Fruit fly (Drosophila melanogaster) whole organism, embryonic: ENCODE results near the gene eIF3d1.
A peak's percentile ranks its signal among the peaks of the same experiment; 100 is the strongest.

Source experiments
- Atf-2 ChIP-seq: fragments of 200-800 bp; sonication (Bioruptor generic); optimal IDR thresholded peaks from 2 replicates; lab custom pipeline; 2016; ENCODE audit warnings: missing biosample characterization, missing genetic modification characterization
- CG11560 ChIP-seq: fragments of 200-800 bp; sonication (Bioruptor generic); IDR thresholded peaks from 3 replicates; pipeline ENCODE4 v1.3.6; 2022; ENCODE audit warnings: missing biosample characterization, missing genetic modification characterization
- CG11723 ChIP-seq: fragments of 200-800 bp; sonication (Bioruptor generic); optimal IDR thresholded peaks from 2 replicates; lab custom pipeline; 2017; ENCODE audit warnings: missing biosample characterization, mild to moderate bottlenecking, missing genetic modification characterization
- CG15601 ChIP-seq: fragments of 200-800 bp; sonication (Bioruptor generic); optimal IDR thresholded peaks from 3 replicates; lab custom pipeline; 2019; ENCODE audit warnings: missing biosample characterization, mild to moderate bottlenecking, missing genetic modification characterization, moderate library complexity
- CG17328 ChIP-seq: fragments of 200-800 bp; sonication (Bioruptor generic); IDR thresholded peaks from 2 replicates; pipeline ENCODE4 v1.3.6; 2022; ENCODE audit warnings: missing biosample characterization, missing genetic modification characterization
- CG17612 ChIP-seq: fragments of 200-800 bp; sonication (Bioruptor generic); IDR thresholded peaks from 2 replicates; pipeline ENCODE4 v1.3.6; 2022; ENCODE audit warnings: missing biosample characterization, missing genetic modification characterization
- CG1792 ChIP-seq: fragments of 200-800 bp; sonication (Bioruptor generic); optimal IDR thresholded peaks from 2 replicates; lab custom pipeline; 2016; ENCODE audit warnings: missing biosample characterization, missing genetic modification characterization
- CG18476 ChIP-seq: fragments of 200-800 bp; sonication (Bioruptor generic); optimal IDR thresholded peaks from 2 replicates; lab custom pipeline; 2016; ENCODE audit warnings: missing biosample characterization, mild to moderate bottlenecking, missing genetic modification characterization
- CG2129 ChIP-seq: fragments of 200-800 bp; sonication (Bioruptor generic); IDR thresholded peaks from 2 replicates; pipeline ENCODE4 v1.3.6; 2022; ENCODE audit warnings: missing biosample characterization, missing genetic modification characterization; ENCODE audit not compliant: partially characterized antibody
- CG2712 ChIP-seq: fragments of 200-800 bp; optimal IDR thresholded peaks from 3 replicates; lab custom pipeline; 2019; ENCODE audit warnings: missing biosample characterization, mild to moderate bottlenecking, missing genetic modification characterization, moderate library complexity
- CG31365 ChIP-seq: fragments of 200-800 bp; sonication (Bioruptor generic); optimal IDR thresholded peaks from 2 replicates; lab custom pipeline; 2018; ENCODE audit warnings: missing biosample characterization, mild to moderate bottlenecking, missing genetic modification characterization
- CG3163 ChIP-seq: fragments of 200-800 bp; sonication (Bioruptor generic); optimal IDR thresholded peaks from 3 replicates; lab custom pipeline; 2016; ENCODE audit warnings: missing biosample characterization, missing genetic modification characterization
- CG33213 ChIP-seq: fragments of 200-800 bp; sonication (Bioruptor generic); optimal IDR thresholded peaks from 3 replicates; lab custom pipeline; 2016; ENCODE audit warnings: missing biosample characterization, missing genetic modification characterization
- CG34422 ChIP-seq: fragments of 200-800 bp; sonication (Bioruptor generic); IDR thresholded peaks from 3 replicates; pipeline ENCODE4 v1.3.6; 2022; ENCODE audit warnings: missing biosample characterization, missing genetic modification characterization
- CG4328 ChIP-seq: fragments of 200-800 bp; sonication (Bioruptor generic); optimal IDR thresholded peaks from 3 replicates; lab custom pipeline; 2017; ENCODE audit warnings: missing biosample characterization, missing genetic modification reagents, missing genetic modification characterization
- CG4617 ChIP-seq: fragments of 200-800 bp; sonication (Bioruptor generic); optimal IDR thresholded peaks from 3 replicates; lab custom pipeline; 2016; ENCODE audit warnings: missing biosample characterization, missing genetic modification characterization, borderline replicate concordance
- CG5953 ChIP-seq: fragments of 200-800 bp; sonication (Bioruptor generic); IDR thresholded peaks from 2 replicates; pipeline ENCODE4 v1.3.6; 2022; ENCODE audit warnings: missing biosample characterization, missing genetic modification characterization
- CG8089 ChIP-seq: fragments of 200-800 bp; sonication (Bioruptor generic); optimal IDR thresholded peaks from 3 replicates; lab custom pipeline; 2016; ENCODE audit warnings: missing biosample characterization, missing genetic modification characterization
- CG8765 ChIP-seq: fragments of 200-800 bp; sonication (Bioruptor generic); IDR thresholded peaks from 2 replicates; pipeline ENCODE4 v1.3.6; 2022; ENCODE audit warnings: missing biosample characterization, missing genetic modification characterization
- CG9876 ChIP-seq: fragments of 200-800 bp; sonication (Bioruptor generic); optimal IDR thresholded peaks from 2 replicates; lab custom pipeline; 2016; ENCODE audit warnings: missing biosample characterization, missing genetic modification characterization
- D ChIP-seq, 2 experiments: fragments of 200-800 bp in 1 of 2; fragments of >200 bp in 1 of 2; sonication (Bioruptor generic) in 1 of 2; optimal IDR thresholded peaks; 2 replicates in 1 of 2; 3 replicates in 1 of 2; lab custom pipeline; 2017; ENCODE audit warnings: mild to moderate bottlenecking in 1 of 2, missing biosample characterization in 1 of 2, missing genetic modification characterization in 1 of 2, missing genetic modification reagents in 1 of 2
- Dbx ChIP-seq: fragments of 200-800 bp; sonication (Bioruptor generic); IDR thresholded peaks from 3 replicates; pipeline ENCODE4 v1.3.6; 2022; ENCODE audit warnings: missing biosample characterization, missing genetic modification characterization
- Dek ChIP-seq: fragments of 200-800 bp; sonication (Bioruptor generic); optimal IDR thresholded peaks from 3 replicates; lab custom pipeline; 2019; ENCODE audit warnings: missing biosample characterization, mild to moderate bottlenecking, missing genetic modification characterization, moderate library complexity
- Dip3 ChIP-seq: fragments of 200-800 bp; sonication (Bioruptor generic); optimal IDR thresholded peaks from 3 replicates; lab custom pipeline; 2016; ENCODE audit warnings: missing biosample characterization, missing genetic modification characterization
- Doc2 ChIP-seq: fragments of 200-800 bp; sonication (Bioruptor generic); IDR thresholded peaks from 2 replicates; pipeline ENCODE4 v1.3.6; 2022; ENCODE audit warnings: missing biosample characterization, missing genetic modification characterization
- Eip74EF ChIP-seq, 2 experiments: fragments of 200-800 bp in 1 of 2; fragments of >200 bp in 1 of 2; sonication (Bioruptor generic) in 1 of 2; optimal IDR thresholded peaks; 2 replicates each; lab custom pipeline; 2017 to 2019; ENCODE audit warnings: missing biosample characterization in 2 of 2, missing genetic modification characterization in 2 of 2, mild to moderate bottlenecking in 1 of 2, moderate library complexity in 1 of 2
- Ets65A ChIP-seq: fragments of 200-800 bp; sonication (Bioruptor generic); peaks from one replicate; lab custom pipeline; 2016; ENCODE audit warnings: missing biosample characterization, missing genetic modification characterization
- HLH54F ChIP-seq: fragments of 200-800 bp; sonication (Bioruptor generic); optimal IDR thresholded peaks from 3 replicates; lab custom pipeline; 2016; ENCODE audit warnings: missing biosample characterization, missing genetic modification characterization
- Hr3 ChIP-seq: fragments of 200-800 bp; sonication (Bioruptor generic); optimal IDR thresholded peaks from 3 replicates; lab custom pipeline; 2016; ENCODE audit warnings: missing biosample characterization, missing genetic modification characterization
- Meics ChIP-seq: fragments of 200-800 bp; sonication (Bioruptor generic); optimal IDR thresholded peaks from 2 replicates; lab custom pipeline; 2017; ENCODE audit warnings: missing biosample characterization, mild to moderate bottlenecking, missing genetic modification characterization
- Rx ChIP-seq: fragments of 200-800 bp; sonication (Bioruptor generic); IDR thresholded peaks from 2 replicates; pipeline ENCODE4 v1.3.6; 2022; ENCODE audit warnings: missing biosample characterization, missing genetic modification characterization
- YL-1 ChIP-seq: fragments of 200-800 bp; sonication (Bioruptor generic); optimal IDR thresholded peaks from 3 replicates; lab custom pipeline; 2017; ENCODE audit warnings: missing biosample characterization, mild to moderate bottlenecking, missing genetic modification characterization
- btn ChIP-seq: fragments of 200-800 bp; sonication (Bioruptor generic); optimal IDR thresholded peaks from 2 replicates; lab custom pipeline; 2016; ENCODE audit warnings: missing biosample characterization, missing genetic modification characterization
- ci ChIP-seq: fragments of 200-800 bp; sonication (Bioruptor generic); IDR thresholded peaks from 3 replicates; pipeline ENCODE4 v1.3.6; 2022; ENCODE audit warnings: missing biosample characterization, missing genetic modification characterization
- dysf ChIP-seq: fragments of 200-800 bp; sonication (Bioruptor generic); IDR thresholded peaks from 3 replicates; pipeline ENCODE4 v1.3.6; 2022; ENCODE audit warnings: missing biosample characterization, missing genetic modification characterization
- en ChIP-seq: fragments of 200-800 bp; sonication (Bioruptor generic); optimal IDR thresholded peaks from 2 replicates; lab custom pipeline; 2016; ENCODE audit warnings: missing biosample characterization, missing genetic modification characterization
- gem ChIP-seq: fragments of 200-800 bp; sonication (Bioruptor generic); optimal IDR thresholded peaks from 2 replicates; lab custom pipeline; 2019; ENCODE audit warnings: missing biosample characterization, mild to moderate bottlenecking, missing genetic modification characterization, moderate library complexity
- grn ChIP-seq: fragments of 200-800 bp; sonication (Bioruptor generic); optimal IDR thresholded peaks from 3 replicates; lab custom pipeline; 2017; ENCODE audit warnings: missing biosample characterization, missing genetic modification characterization
- h ChIP-seq: fragments of >200 bp; optimal IDR thresholded peaks from 2 replicates; lab custom pipeline; 2017
- kah ChIP-seq: fragments of 200-800 bp; sonication (Bioruptor generic); optimal IDR thresholded peaks from 2 replicates; lab custom pipeline; 2018; ENCODE audit warnings: missing biosample characterization, mild to moderate bottlenecking, missing genetic modification characterization
- kay ChIP-seq: fragments of 200-800 bp; sonication (Bioruptor generic); optimal IDR thresholded peaks from 2 replicates; lab custom pipeline; 2016; ENCODE audit warnings: missing biosample characterization, missing genetic modification characterization
- maf-S ChIP-seq: fragments of 200-800 bp; sonication (Bioruptor generic); optimal IDR thresholded peaks from 2 replicates; lab custom pipeline; 2016; ENCODE audit warnings: missing biosample characterization, missing genetic modification characterization
- org-1 ChIP-seq: fragments of 200-800 bp; sonication (Bioruptor generic); optimal IDR thresholded peaks from 2 replicates; lab custom pipeline; 2017; ENCODE audit warnings: missing biosample characterization, missing genetic modification characterization
- peb ChIP-seq: fragments of 200-800 bp; sonication (Bioruptor generic); IDR thresholded peaks from 2 replicates; pipeline ENCODE4 v1.3.6; 2022; ENCODE audit warnings: missing biosample characterization, missing genetic modification characterization
- phol ChIP-seq: fragments of 200-800 bp; sonication (Bioruptor generic); optimal IDR thresholded peaks from 3 replicates; lab custom pipeline; 2018; ENCODE audit warnings: missing biosample characterization, mild to moderate bottlenecking, missing genetic modification characterization, moderate library complexity
- pita ChIP-seq: fragments of 200-800 bp; sonication (Bioruptor generic); optimal IDR thresholded peaks from 2 replicates; lab custom pipeline; 2017; ENCODE audit warnings: missing biosample characterization, mild to moderate bottlenecking, missing genetic modification characterization
- pzg ChIP-seq: fragments of 200-800 bp; sonication (Bioruptor generic); optimal IDR thresholded peaks from 3 replicates; lab custom pipeline; 2018; ENCODE audit warnings: missing biosample characterization, mild to moderate bottlenecking, missing genetic modification characterization, moderate library complexity
- sens ChIP-seq: fragments of 200-800 bp; sonication (Bioruptor generic); peaks from one replicate; lab custom pipeline; 2016; ENCODE audit warnings: missing biosample characterization, missing genetic modification characterization
- sob ChIP-seq: fragments of 200-800 bp; sonication (Bioruptor generic); IDR thresholded peaks from 2 replicates; pipeline ENCODE4 v1.3.6; 2022; ENCODE audit warnings: missing biosample characterization, missing genetic modification characterization
- toy ChIP-seq: fragments of 200-800 bp; sonication (Bioruptor generic); IDR thresholded peaks from 2 replicates; pipeline ENCODE4 v1.3.6; 2022; ENCODE audit warnings: missing biosample characterization, missing genetic modification characterization
- ttk ChIP-seq: fragments of 200-800 bp; sonication (Bioruptor generic); IDR thresholded peaks from 2 replicates; pipeline ENCODE4 v2.1.2; 2022; ENCODE audit warnings: missing biosample characterization, missing genetic modification characterization

eIF3d1 gene

DNA sequence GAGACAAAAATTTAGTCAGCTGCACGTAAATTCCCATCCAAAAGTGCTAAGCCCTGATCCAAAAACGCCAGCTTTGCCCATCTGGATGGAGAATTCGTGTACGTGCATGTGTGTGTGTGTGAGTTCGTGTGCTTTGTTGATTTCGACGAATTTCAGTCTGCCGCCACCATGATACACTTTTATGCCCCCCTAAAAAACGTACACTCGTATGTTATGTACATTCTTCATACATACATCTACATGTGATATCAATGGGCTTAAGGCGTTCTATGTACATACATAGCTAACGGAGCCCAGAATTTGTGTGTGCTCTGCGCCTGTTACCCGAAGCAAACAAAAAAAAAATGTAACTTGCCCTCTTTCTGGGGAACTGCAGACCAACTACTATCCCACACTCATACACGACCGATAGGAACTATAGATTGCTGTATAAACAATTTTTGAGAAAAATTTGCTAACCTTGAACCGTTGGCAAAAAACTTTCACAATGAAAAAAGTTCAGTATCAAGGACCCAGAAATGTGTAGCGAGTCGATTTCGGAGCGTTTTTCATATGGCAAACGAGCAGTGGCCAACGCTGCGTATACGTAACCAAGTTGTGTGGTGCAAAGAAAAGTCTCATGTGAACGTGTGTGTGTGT lies 46.0 kb downstream of the eIF3d1 start (continued):
- TF ChIP-seq CG8089 (no peak), CG11723 (GFP tag; lab: Kevin White, UChicago) (no peak), Dip3 (GFP tag; lab: Kevin White, UChicago) (no peak), CG4617 (GFP tag; lab: Kevin White, UChicago) (no peak), CG18476 (no peak), sob (peak; percentile 63; the same call in 1 of the 2 replicates), en (GFP tag; lab: Kevin White, UChicago) (no peak), dysf (no peak; the same call in 2 of the 3 replicates), CG17328 (GFP tag; lab: Robert Waterston, UW) (no peak), org-1 (peak; percentile 14), sens (GFP tag; lab: Kevin White, UChicago) (peak; percentile 66), Meics (GFP tag; lab: Kevin White, UChicago) (no peak), CG17612 (GFP tag; lab: Robert Waterston, UW) (0 out of 2 replicates have a peak, but pooled peaks have one; percentile 7), Hr3 (GFP tag; lab: Kevin White, UChicago) (no peak), Ets65A (GFP tag; lab: Kevin White, UChicago) (no peak), CG31365 (tag; lab: Kevin White, UChicago) (no peak), CG11560 (tag; lab: Robert Waterston, UW) (no peak), pita (GFP tag; lab: Kevin White, UChicago) (no peak), grn (GFP tag; lab: Kevin White, UChicago) (no peak), CG5953 (no peak), Dek (tag; lab: Kevin White, UChicago) (peak; percentile 2), btn (GFP tag; lab: Kevin White, UChicago) (no peak), maf-S (GFP tag; lab: Kevin White, UChicago) (no peak), Eip74EF (GFP tag; optimal IDR thresholded peaks at IDR 0.05; lab: Kevin White, UChicago) (no peak), Rx (GFP tag; lab: Robert Waterston, UW) (no peak), phol (tag; lab: Kevin White, UChicago) (no peak), D (optimal IDR thresholded peaks at IDR 0.05; lab: Kevin White, UChicago) (no peak), D (GFP tag; optimal IDR thresholded peaks at IDR 0.05; lab: Kevin White, UChicago) (no peak), CG15601 (tag; lab: Kevin White, UChicago) (peak; percentile 35), CG3163 (GFP tag; lab: Kevin White, UChicago) (no peak), peb (GFP tag; lab: Robert Waterston, UW) (no peak), CG2129 (GFP tag; lab: Robert Waterston, UW) (no peak), YL-1 (GFP tag; lab: Kevin White, UChicago) (no peak), CG8765 (no peak), pzg (GFP tag; lab: Kevin White, UChicago) (no peak), kay (no peak), CG34422 (GFP tag; lab: Robert Waterston, UW) (no peak), Dbx (no peak), CG2712 (tag; lab: Kevin White, UChicago) (no peak), Doc2 (GFP tag; lab: Robert Waterston, UW) (no peak), toy (0 out of 2 replicates have a peak, but pooled peaks have one; percentile 7), CG33213 (GFP tag; lab: Kevin White, UChicago) (no peak), CG4328 (GFP tag; lab: Kevin White, UChicago) (peak; percentile 34), ci (peak; percentile 50; the same call in 2 of the 3 replicates), ttk (GFP tag; lab: Robert Waterston, UW) (no peak), h (lab: Kevin White, UChicago) (no peak), HLH54F (GFP tag; lab: Kevin White, UChicago) (no peak), kah (GFP tag; lab: Kevin White, UChicago) (no peak), CG1792 (GFP tag; lab: Kevin White, UChicago) (no peak), gem (no peak), Atf-2 (GFP tag; lab: Kevin White, UChicago) (no peak), CG9876 (GFP tag; lab: Kevin White, UChicago) (no peak)
